Worm (Caenorhabditis elegans): ENCODE results near the gene gas-1.

ce11 chrX:15593366-15593765 lies 3.2 kb upstream of the gas-1 start:
- TF ChIP-seq hlh-8 (tag; optimal IDR thresholded peaks at IDR 0.05) (no peak), pag-3 (tag; optimal IDR thresholded peaks at IDR 0.05; ENCODE audit: borderline replicate concordance) (no peak), fkh-10 (GFP tag; optimal IDR thresholded peaks at IDR 0.05) (no peak), ceh-34 (tag; optimal IDR thresholded peaks at IDR 0.05) (no peak), ets-4 (tag; optimal IDR thresholded peaks at IDR 0.05) (no peak), pat-9 (tag; optimal IDR thresholded peaks at IDR 0.05) (no peak), nfya-1 (tag; optimal IDR thresholded peaks at IDR 0.05) (no peak)
